Worm (Caenorhabditis elegans): ENCODE data around the gene lin-15A.
A peak's percentile ranks its signal among the peaks of the same experiment; 100 is the strongest.

Gene lin-15A

ce11 chrX:15746705-15747104 is 14.9 kb downstream of the lin-15A start, which contains the start of gene srxa-9:
Gene srxa-9, plus strand, starts transcription at chrX:15747005.
- TF ChIP-seq klf-2 (GFP tag; conservative IDR thresholded peaks at IDR 0.05) (no peak), ztf-23 (GFP tag; IDR thresholded peaks at IDR 0.05) (no peak), flt-1 (GFP tag; IDR thresholded peaks at IDR 0.05) (no peak), med-1 (GFP tag; optimal IDR thresholded peaks at IDR 0.05; ENCODE audit: insufficient read depth) (no peak), cog-1 (tag; optimal IDR thresholded peaks at IDR 0.05) (no peak), ztf-29 (GFP tag; IDR thresholded peaks at IDR 0.05) (no peak), ref-1 (GFP tag; conservative IDR thresholded peaks at IDR 0.05) (no peak)

- TF ChIP-seq flt-1 (GFP tag; IDR thresholded peaks at IDR 0.05) (0 out of 2 replicates have a peak, but pooled peaks have one; percentile 13), tab-1 (GFP tag; IDR thresholded peaks at IDR 0.05) (0 out of 2 replicates have a peak, but pooled peaks have one; percentile 17), ref-1 (GFP tag; conservative IDR thresholded peaks at IDR 0.05) (no peak), klf-2 (GFP tag; conservative IDR thresholded peaks at IDR 0.05) (no peak), T22C8.4 (GFP tag; IDR thresholded peaks at IDR 0.05) (0 out of 2 replicates have a peak, but pooled peaks have one; percentile 5)
Observed at ce11 chrX:15747814-15748213, 16.0 kb downstream of the lin-15A start.

ce11 chrX:15751245-15751644 is 19.5 kb downstream of the lin-15A start:
- TF ChIP-seq T22C8.4 (GFP tag; IDR thresholded peaks at IDR 0.05) = no peak

ce11 chrX:15757169-15757568 is 25.4 kb downstream of the lin-15A start, which contains the start of gene wrt-4:
Gene wrt-4, minus strand, starts transcription at chrX:15757269.
- no peak for TF ChIP-seq tab-1 (GFP tag; IDR thresholded peaks at IDR 0.05)
- no peak for TF ChIP-seq ztf-29 (GFP tag; IDR thresholded peaks at IDR 0.05)
- no peak for TF ChIP-seq ztf-23 (GFP tag; IDR thresholded peaks at IDR 0.05)

ce11 chrX:15759222-15759621 is 27.5 kb downstream of the lin-15A start:
- TF ChIP-seq med-1 (GFP tag; optimal IDR thresholded peaks at IDR 0.05; ENCODE audit: insufficient read depth) (no peak), ref-1 (GFP tag; conservative IDR thresholded peaks at IDR 0.05) (no peak), ztf-29 (GFP tag; IDR thresholded peaks at IDR 0.05) (no peak), klf-2 (GFP tag; conservative IDR thresholded peaks at IDR 0.05) (no peak), flt-1 (GFP tag; IDR thresholded peaks at IDR 0.05) (no peak), tab-1 (GFP tag; IDR thresholded peaks at IDR 0.05) (no peak), ztf-23 (GFP tag; IDR thresholded peaks at IDR 0.05) (no peak), cog-1 (tag; optimal IDR thresholded peaks at IDR 0.05) (no peak), T22C8.4 (GFP tag; IDR thresholded peaks at IDR 0.05) (no peak)

- TF ChIP-seq klf-2 (GFP tag; conservative IDR thresholded peaks at IDR 0.05) (no peak), T22C8.4 (GFP tag; IDR thresholded peaks at IDR 0.05) (no peak), med-1 (GFP tag; optimal IDR thresholded peaks at IDR 0.05; ENCODE audit: insufficient read depth) (no peak), tab-1 (GFP tag; IDR thresholded peaks at IDR 0.05) (no peak), flt-1 (GFP tag; IDR thresholded peaks at IDR 0.05) (no peak)
Observed at ce11 chrX:15766147-15766546, 34.4 kb downstream of the lin-15A start, which contains the start of gene bus-17. Gene bus-17, minus strand, starts transcription at chrX:15766354.

ce11 chrX:15766861-15767260 is 35.1 kb downstream of the lin-15A start:
- TF ChIP-seq med-1 (GFP tag; optimal IDR thresholded peaks at IDR 0.05; ENCODE audit: insufficient read depth) (no peak), flt-1 (GFP tag; IDR thresholded peaks at IDR 0.05) (no peak), ref-1 (GFP tag; conservative IDR thresholded peaks at IDR 0.05) (no peak), tab-1 (GFP tag; IDR thresholded peaks at IDR 0.05) (no peak), cog-1 (tag; optimal IDR thresholded peaks at IDR 0.05) (no peak), ztf-29 (GFP tag; IDR thresholded peaks at IDR 0.05) (no peak), klf-2 (GFP tag; conservative IDR thresholded peaks at IDR 0.05) (no peak), T22C8.4 (GFP tag; IDR thresholded peaks at IDR 0.05) (no peak)

ce11 chrX:15768532-15768931 is 36.8 kb downstream of the lin-15A start:
- TF ChIP-seq klf-2 (GFP tag; conservative IDR thresholded peaks at IDR 0.05) (no peak), cog-1 (tag; optimal IDR thresholded peaks at IDR 0.05) (no peak), ztf-23 (GFP tag; IDR thresholded peaks at IDR 0.05) (no peak), ztf-29 (GFP tag; IDR thresholded peaks at IDR 0.05) (no peak), flt-1 (GFP tag; IDR thresholded peaks at IDR 0.05) (no peak), med-1 (GFP tag; optimal IDR thresholded peaks at IDR 0.05; ENCODE audit: insufficient read depth) (no peak), T22C8.4 (GFP tag; IDR thresholded peaks at IDR 0.05) (no peak), ref-1 (GFP tag; conservative IDR thresholded peaks at IDR 0.05) (no peak)

ce11 chrX:15769895-15770559 is 38.3 kb downstream of the lin-15A start:
- TF ChIP-seq med-1 (GFP tag; optimal IDR thresholded peaks at IDR 0.05; ENCODE audit: insufficient read depth) (no peak), T22C8.4 (GFP tag; IDR thresholded peaks at IDR 0.05) (no peak), ref-1 (GFP tag; conservative IDR thresholded peaks at IDR 0.05) (no peak), tab-1 (GFP tag; IDR thresholded peaks at IDR 0.05) (no peak), flt-1 (GFP tag; IDR thresholded peaks at IDR 0.05) (no peak), klf-2 (GFP tag; conservative IDR thresholded peaks at IDR 0.05) (no peak), cog-1 (tag; optimal IDR thresholded peaks at IDR 0.05) (no peak), ztf-23 (GFP tag; IDR thresholded peaks at IDR 0.05) (no peak), ztf-29 (GFP tag; IDR thresholded peaks at IDR 0.05) (no peak)

- no peak for TF ChIP-seq T22C8.4 (GFP tag; IDR thresholded peaks at IDR 0.05)
- no peak for TF ChIP-seq ref-1 (GFP tag; conservative IDR thresholded peaks at IDR 0.05)
- no peak for TF ChIP-seq cog-1 (tag; optimal IDR thresholded peaks at IDR 0.05)
Observed at ce11 chrX:15770787-15771186, 39.0 kb downstream of the lin-15A start.

ce11 chrX:15771411-15771810 is 39.6 kb downstream of the lin-15A start, which contains the start of gene Y7A5A.1:
Gene Y7A5A.1, minus strand, starts transcription at chrX:15771493.
- no peak for TF ChIP-seq T22C8.4 (GFP tag; IDR thresholded peaks at IDR 0.05)
- no peak for TF ChIP-seq tab-1 (GFP tag; IDR thresholded peaks at IDR 0.05)
- no peak for TF ChIP-seq flt-1 (GFP tag; IDR thresholded peaks at IDR 0.05)
- no peak for TF ChIP-seq med-1 (GFP tag; optimal IDR thresholded peaks at IDR 0.05; ENCODE audit: insufficient read depth)
- TF ChIP-seq ref-1 (GFP tag; conservative IDR thresholded peaks at IDR 0.05) = no peak
